Worm (Caenorhabditis elegans): ENCODE results near the gene kin-16.
"Not testable (repeated sequence)": the region's sequence is repeated elsewhere in the genome, so short reads cannot be mapped to it uniquely, and the experiment has no call there.

Gene kin-16

DNA sequence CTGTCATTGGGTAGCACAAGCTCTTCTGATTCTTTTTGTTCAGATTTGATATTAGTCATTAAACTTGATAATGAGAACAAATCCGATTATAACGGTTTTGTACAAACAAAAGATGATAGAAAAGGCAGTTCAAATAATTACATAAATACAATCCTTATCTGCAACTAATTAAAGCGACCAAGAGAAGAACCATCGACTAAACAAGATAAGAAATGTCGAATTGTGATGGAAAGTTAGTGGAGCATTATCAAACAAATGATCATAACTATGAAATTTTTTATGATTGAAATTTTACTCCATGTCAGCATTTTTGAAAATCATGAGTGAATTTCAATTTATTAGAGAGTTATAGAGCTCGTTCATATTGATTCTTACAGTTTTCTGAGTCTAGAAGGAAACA is 32.5 kb upstream of the kin-16 start, which contains the start of gene chil-23:
chil-23 (minus strand) TSS at position 198 of the 400 bp plus-strand sequence.
- TF ChIP-seq sptf-1 (tag; optimal IDR thresholded peaks at IDR 0.05) (no peak), nhr-76 (tag; optimal IDR thresholded peaks at IDR 0.05) (no peak), lin-32 (GFP tag; optimal IDR thresholded peaks at IDR 0.05) (no peak), lsy-2 (tag; optimal IDR thresholded peaks at IDR 0.05) (no peak)

DNA sequence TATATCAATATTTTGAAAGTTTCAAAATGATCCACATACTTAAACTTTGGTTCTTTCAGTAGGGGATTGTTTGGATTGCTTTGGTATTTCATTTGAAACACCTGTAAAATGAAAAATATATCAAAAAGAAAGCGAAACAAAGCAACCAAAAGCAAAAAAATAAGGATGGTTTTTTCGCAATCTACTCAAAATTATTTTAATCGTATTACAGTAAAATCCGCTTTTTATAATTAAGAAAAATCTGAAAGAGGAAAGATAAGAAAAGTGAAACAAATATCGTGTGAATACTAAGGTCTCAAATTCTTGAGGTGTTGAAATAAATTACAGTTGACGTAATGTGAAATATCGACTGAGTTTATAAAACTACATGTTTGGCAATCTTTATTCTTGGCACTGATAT is 30.2 kb upstream of the kin-16 start, which contains the start of gene chil-22:
chil-22 (minus strand) TSS at position 101 of the 400 bp plus-strand sequence.
- TF ChIP-seq ztf-11 (tag; optimal IDR thresholded peaks at IDR 0.05) (no peak), lsy-2 (tag; optimal IDR thresholded peaks at IDR 0.05) (no peak), drap-1 (GFP tag; optimal IDR thresholded peaks at IDR 0.05) (no peak), nhr-237 (tag; optimal IDR thresholded peaks at IDR 0.05) (no peak), nhr-28 (tag; optimal IDR thresholded peaks at IDR 0.05) (no peak), ceh-43 (GFP tag; optimal IDR thresholded peaks at IDR 0.05) (no peak), pha-4 (tag; optimal IDR thresholded peaks at IDR 0.05) (no peak), elt-3 (tag; optimal IDR thresholded peaks at IDR 0.05) (no peak)

DNA sequence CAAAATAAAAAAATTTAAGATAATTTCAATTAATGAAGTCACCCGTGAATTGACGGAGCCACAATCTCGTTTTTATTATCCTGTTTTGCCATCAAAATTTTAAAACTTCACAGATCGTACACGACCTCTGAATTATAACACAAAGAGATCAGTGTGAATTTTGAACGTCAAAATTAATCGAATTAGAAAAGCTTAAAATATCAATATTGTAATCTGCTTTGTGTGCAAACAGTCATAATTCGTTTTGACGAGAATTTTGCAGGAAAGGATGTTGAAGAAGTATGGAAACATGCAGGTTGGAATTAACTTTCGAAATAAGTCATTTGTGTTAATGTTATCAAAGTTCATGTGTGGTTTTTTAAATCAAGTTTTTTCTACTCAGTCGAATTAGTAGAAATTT is 26.0 kb upstream of the kin-16 start, which contains the start of gene chil-21:
chil-21 (minus strand) TSS at position 101 of the 400 bp plus-strand sequence.
- TF ChIP-seq ceh-43 (GFP tag; optimal IDR thresholded peaks at IDR 0.05); M03D4.4 (tag; optimal IDR thresholded peaks at IDR 0.05); unc-62 (GFP tag; optimal IDR thresholded peaks at IDR 0.05): not testable (repeated sequence)

DNA sequence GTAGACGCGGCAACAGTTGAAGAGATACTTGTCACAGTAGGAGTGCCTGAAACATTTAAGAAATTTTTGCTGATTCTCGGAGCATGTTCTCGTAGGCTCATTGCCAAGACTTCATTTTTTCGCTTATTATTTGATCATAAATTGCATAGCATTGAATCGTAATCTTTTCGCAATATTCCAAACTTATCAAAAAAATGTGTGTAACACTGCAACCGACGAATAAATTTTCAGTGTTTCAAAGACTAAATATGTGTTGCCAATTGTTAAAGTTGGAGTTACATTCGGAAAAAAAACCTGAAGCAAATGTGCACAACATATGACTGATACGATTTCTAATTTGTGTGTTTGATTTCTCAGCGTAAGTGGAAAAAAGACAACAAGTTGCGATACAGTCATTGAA is 23.6 kb upstream of the kin-16 start, which contains the start of gene R09D1.14:
R09D1.14 (minus strand) TSS at position 101 of the 400 bp plus-strand sequence.
- not testable (repeated sequence) for TF ChIP-seq ceh-83 (GFP tag; optimal IDR thresholded peaks at IDR 0.05); elt-3 (tag; optimal IDR thresholded peaks at IDR 0.05); sptf-1 (tag; optimal IDR thresholded peaks at IDR 0.05)

DNA sequence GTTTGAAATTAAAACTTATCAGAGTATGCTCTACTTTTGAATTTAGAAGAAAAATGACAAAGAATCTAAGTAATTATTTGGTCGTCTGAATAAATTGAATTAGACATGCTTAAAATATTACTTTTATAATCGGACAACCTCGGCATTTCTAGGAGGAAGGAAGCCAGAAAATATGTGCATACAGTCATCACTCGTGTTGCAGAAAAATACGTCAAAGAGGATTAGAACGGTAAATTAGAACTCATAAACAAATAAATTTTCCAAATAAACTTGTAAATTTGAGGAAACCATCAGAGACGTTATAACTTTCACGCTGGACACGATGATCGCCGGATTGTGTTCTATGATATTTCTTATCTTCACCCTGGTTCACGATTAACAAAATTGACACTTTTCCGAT is 18.4 kb upstream of the kin-16 start, which contains the start of gene chil-19:
chil-19 (minus strand) TSS at position 101 of the 400 bp plus-strand sequence.
- no peak for TF ChIP-seq M03D4.4 (tag; optimal IDR thresholded peaks at IDR 0.05)
- no peak for TF ChIP-seq ceh-39 (tag; optimal IDR thresholded peaks at IDR 0.05)
- TF ChIP-seq pha-4 (tag; optimal IDR thresholded peaks at IDR 0.05) = no peak
- TF ChIP-seq mab-5 (tag; optimal IDR thresholded peaks at IDR 0.05) = no peak
- no peak for TF ChIP-seq lin-32 (GFP tag; optimal IDR thresholded peaks at IDR 0.05)
- TF ChIP-seq lsy-2 (tag; optimal IDR thresholded peaks at IDR 0.05) = no peak
- no peak for TF ChIP-seq elt-3 (tag; optimal IDR thresholded peaks at IDR 0.05)
- no peak for TF ChIP-seq unc-62 (GFP tag; optimal IDR thresholded peaks at IDR 0.05)
- no peak for TF ChIP-seq mep-1 (tag; optimal IDR thresholded peaks at IDR 0.05)

DNA sequence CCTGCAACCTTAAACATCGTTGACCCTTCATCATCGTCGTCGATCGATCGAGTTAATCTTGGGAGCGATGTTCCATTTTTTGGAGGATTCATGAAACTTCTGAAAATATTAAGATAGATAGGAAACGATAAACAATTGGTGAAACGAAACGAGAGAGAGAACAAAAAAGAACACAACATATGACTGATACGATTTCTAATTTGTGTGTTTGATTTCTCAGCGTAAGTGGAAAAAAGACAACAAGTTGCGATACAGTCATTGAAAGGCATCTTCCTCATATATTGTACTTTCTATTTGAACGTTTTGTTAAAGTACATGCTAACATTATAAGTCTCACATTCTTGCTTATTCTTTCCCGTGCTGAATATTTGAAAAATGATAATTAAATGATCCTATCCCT is 16.3 kb upstream of the kin-16 start, which contains the start of gene R09D1.12:
R09D1.12 (minus strand) TSS at position 101 of the 400 bp plus-strand sequence.
- not testable (repeated sequence) for TF ChIP-seq lin-13 (tag; optimal IDR thresholded peaks at IDR 0.05); drap-1 (GFP tag; optimal IDR thresholded peaks at IDR 0.05); M03D4.4 (tag; optimal IDR thresholded peaks at IDR 0.05)

DNA sequence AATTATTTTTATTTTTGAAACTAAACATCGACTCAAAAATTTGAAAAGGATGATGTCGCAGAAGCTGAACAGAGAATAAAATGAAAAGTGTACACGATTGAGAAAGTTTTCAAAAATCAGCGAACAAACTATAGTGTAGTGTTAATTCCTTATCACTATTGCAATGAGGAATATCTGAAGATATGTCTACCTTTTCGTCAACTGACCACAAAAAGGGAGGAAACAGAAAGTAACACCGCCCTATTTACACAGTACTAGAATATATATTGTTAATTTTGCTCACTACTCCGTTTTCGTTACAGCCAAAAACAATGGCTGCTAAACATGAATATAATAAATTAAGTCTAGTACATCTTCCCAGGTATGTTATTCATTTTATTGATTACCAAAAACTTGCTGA is 12.1 kb upstream of the kin-16 start, which contains the start of gene chil-18:
chil-18 (plus strand) TSS at position 301 of the 400 bp plus-strand sequence.
- TF ChIP-seq lin-13 (tag; optimal IDR thresholded peaks at IDR 0.05) (no peak), hlh-1 (tag; optimal IDR thresholded peaks at IDR 0.05) (no peak), cnd-1 (tag; optimal IDR thresholded peaks at IDR 0.05) (no peak), ceh-39 (tag; optimal IDR thresholded peaks at IDR 0.05) (no peak), elt-1 (tag; optimal IDR thresholded peaks at IDR 0.05; ENCODE audit: borderline replicate concordance, insufficient read depth) (no peak), mep-1 (tag; optimal IDR thresholded peaks at IDR 0.05) (no peak), ceh-83 (GFP tag; optimal IDR thresholded peaks at IDR 0.05) (no peak), nhr-237 (tag; optimal IDR thresholded peaks at IDR 0.05) (no peak), ceh-43 (GFP tag; optimal IDR thresholded peaks at IDR 0.05) (no peak), unc-120 (tag; optimal IDR thresholded peaks at IDR 0.05; ENCODE audit: poor library complexity, severe bottlenecking) (no peak), unc-62 (GFP tag; optimal IDR thresholded peaks at IDR 0.05) (no peak), blmp-1 (tag; optimal IDR thresholded peaks at IDR 0.05) (no peak), lin-32 (GFP tag; optimal IDR thresholded peaks at IDR 0.05) (no peak), zip-8 (tag; optimal IDR thresholded peaks at IDR 0.05) (no peak), elt-3 (tag; optimal IDR thresholded peaks at IDR 0.05) (no peak), ztf-11 (tag; optimal IDR thresholded peaks at IDR 0.05) (no peak), mab-5 (tag; optimal IDR thresholded peaks at IDR 0.05) (no peak), ces-1 (GFP tag; optimal IDR thresholded peaks at IDR 0.05) (no peak)

Measured in whole organism, mixed stage, embryonic.